Worm (Caenorhabditis elegans) whole organism, L4 larva: ENCODE data around the gene cya-2.

Source experiments
- F37D6.2 ChIP-seq: sonication (generic microtip); optimal IDR thresholded peaks from 2 replicates; lab custom pipeline; 2016; ENCODE audit warnings: mild to moderate bottlenecking, missing genetic modification characterization, missing compliant biosample characterization
- F44E2.7 ChIP-seq: fragments of 200-800 bp; sonication (Bioruptor generic); IDR thresholded peaks from 2 replicates; pipeline ENCODE4 v2.1.2; 2022; ENCODE audit warnings: missing genetic modification characterization, missing compliant biosample characterization
- Y48G9A.11 ChIP-seq: fragments of 200-800 bp; sonication (Bioruptor generic); IDR thresholded peaks from 2 replicates; pipeline ENCODE4 v1.3.6; 2022; ENCODE audit warnings: missing genetic modification reagents, missing genetic modification characterization, missing compliant biosample characterization
- Y75B8A.6 ChIP-seq: fragments of 200-800 bp; sonication (Bioruptor generic); IDR thresholded peaks from 2 replicates; pipeline ENCODE4 v1.3.6; 2022; ENCODE audit warnings: missing genetic modification reagents, missing genetic modification characterization, missing compliant biosample characterization
- ZK337.2 ChIP-seq: fragments of 200-800 bp; sonication (Bioruptor generic); IDR thresholded peaks from 2 replicates; pipeline ENCODE4 v1.3.6; 2022; ENCODE audit warnings: missing genetic modification reagents, missing genetic modification characterization, missing compliant biosample characterization
- aly-2 ChIP-seq: sonication (generic microtip); optimal IDR thresholded peaks from 2 replicates; lab custom pipeline; 2018; ENCODE audit warnings: missing biosample characterization, missing genetic modification characterization
- ceh-28 ChIP-seq: fragments of 150-350 bp; optimal IDR thresholded peaks from 2 replicates; lab custom pipeline; 2014; ENCODE audit warnings: missing biosample characterization, missing genetic modification reagents, missing genetic modification characterization
- ceh-44 ChIP-seq: fragments of 200-800 bp; sonication (Bioruptor generic); IDR thresholded peaks from 2 replicates; pipeline ENCODE4 v1.3.6; 2022; ENCODE audit warnings: missing genetic modification reagents, missing genetic modification characterization, missing compliant biosample characterization
- ceh-82 ChIP-seq: sonication (generic microtip); optimal IDR thresholded peaks from 2 replicates; lab custom pipeline; 2017; ENCODE audit warnings: missing biosample characterization, missing genetic modification characterization
- ctbp-1 ChIP-seq: fragments of 200-800 bp; sonication (Bioruptor generic); IDR thresholded peaks from 2 replicates; pipeline ENCODE4 v1.3.6; 2022; ENCODE audit warnings: missing genetic modification reagents, missing genetic modification characterization, missing compliant biosample characterization
- daf-12 ChIP-seq: fragments of 150-350 bp; optimal IDR thresholded peaks from 2 replicates; lab custom pipeline; 2014; ENCODE audit warnings: missing biosample characterization, missing genetic modification reagents, missing genetic modification characterization
- dmd-6 ChIP-seq: fragments of 200-800 bp; sonication (Bioruptor generic); IDR thresholded peaks from 2 replicates; pipeline ENCODE4 v1.3.6; 2022; ENCODE audit warnings: missing genetic modification reagents, missing genetic modification characterization, missing compliant biosample characterization
- dmd-9 ChIP-seq: fragments of 200-800 bp; sonication (Bioruptor generic); IDR thresholded peaks from 2 replicates; pipeline ENCODE4 v1.3.6; 2022; ENCODE audit warnings: missing genetic modification reagents, missing genetic modification characterization, missing compliant biosample characterization
- dve-1 ChIP-seq: sonication (generic microtip); optimal IDR thresholded peaks from 2 replicates; lab custom pipeline; 2017; ENCODE audit warnings: antibody characterized with exemption, mild to moderate bottlenecking, missing genetic modification characterization, missing compliant biosample characterization; ENCODE audit not compliant: insufficient read depth
- fkh-10 ChIP-seq: fragments of 150-350 bp; optimal IDR thresholded peaks from 2 replicates; lab custom pipeline; 2014; ENCODE audit warnings: missing biosample characterization, missing genetic modification reagents, missing genetic modification characterization
- hlh-11 ChIP-seq: fragments of 200-800 bp; sonication (Bioruptor generic); optimal IDR thresholded peaks from 2 replicates; lab custom pipeline; 2018; ENCODE audit warnings: mild to moderate bottlenecking, missing genetic modification characterization, missing compliant biosample characterization
- lim-7 ChIP-seq: fragments of 200-800 bp; sonication (Bioruptor generic); IDR thresholded peaks from 2 replicates; pipeline ENCODE4 v1.3.6; 2022; ENCODE audit warnings: missing genetic modification characterization, missing compliant biosample characterization
- lin-13 ChIP-seq: fragments of 150-350 bp; optimal IDR thresholded peaks from 2 replicates; lab custom pipeline; 2014; ENCODE audit warnings: missing biosample characterization, missing genetic modification reagents, missing genetic modification characterization
- lin-29 ChIP-seq: fragments of 200-800 bp; sonication (Bioruptor generic); IDR thresholded peaks from 2 replicates; pipeline ENCODE4 v1.3.6; 2022; ENCODE audit warnings: missing genetic modification reagents, missing genetic modification characterization, missing compliant biosample characterization
- lin-39 ChIP-seq: fragments of 150-350 bp; optimal IDR thresholded peaks from 2 replicates; lab custom pipeline; 2014; ENCODE audit warnings: missing biosample characterization, missing genetic modification reagents, missing genetic modification characterization
- lsy-2 ChIP-seq, 2 experiments: fragments of 150-350 bp in 1 of 2; sonication (generic microtip) in 1 of 2; optimal IDR thresholded peaks; 2 replicates each; lab custom pipeline; 2014 to 2017; ENCODE audit warnings: missing biosample characterization in 2 of 2, missing genetic modification characterization in 2 of 2
- mxl-3 ChIP-seq: fragments of 200-800 bp; sonication (Bioruptor generic); optimal IDR thresholded peaks from 2 replicates; lab custom pipeline; 2018; ENCODE audit warnings: mild to moderate bottlenecking, missing genetic modification characterization, missing compliant biosample characterization
- nhr-102 ChIP-seq: sonication (generic microtip); optimal IDR thresholded peaks from 2 replicates; lab custom pipeline; 2016; ENCODE audit warnings: mild to moderate bottlenecking, missing genetic modification characterization, moderate library complexity, missing compliant biosample characterization
- nhr-11 ChIP-seq: fragments of 150-350 bp; optimal IDR thresholded peaks from 2 replicates; lab custom pipeline; 2014; ENCODE audit warnings: missing biosample characterization, missing genetic modification characterization
- nhr-237 ChIP-seq: sonication (generic microtip); optimal IDR thresholded peaks from 2 replicates; lab custom pipeline; 2017; ENCODE audit warnings: missing biosample characterization, missing genetic modification characterization
- nhr-41 ChIP-seq: fragments of 200-800 bp; sonication (Bioruptor generic); IDR thresholded peaks from 2 replicates; pipeline ENCODE4 v1.3.6; 2022; ENCODE audit warnings: missing genetic modification reagents, missing genetic modification characterization, missing compliant biosample characterization
- nhr-42 ChIP-seq: fragments of 200-800 bp; sonication (Bioruptor generic); IDR thresholded peaks from 2 replicates; pipeline ENCODE4 v1.3.6; 2022; ENCODE audit warnings: missing genetic modification characterization, missing compliant biosample characterization
- php-3 ChIP-seq: fragments of 200-800 bp; sonication (Bioruptor generic); IDR thresholded peaks from 2 replicates; pipeline ENCODE4 v1.3.6; 2022; ENCODE audit warnings: missing genetic modification reagents, missing genetic modification characterization, missing compliant biosample characterization
- set-16 ChIP-seq: fragments of 200-800 bp; sonication (Bioruptor generic); IDR thresholded peaks from 2 replicates; pipeline ENCODE4 v1.3.6; 2022; ENCODE audit warnings: missing genetic modification reagents, missing genetic modification characterization, missing compliant biosample characterization
- skn-1 ChIP-seq: fragments of 150-350 bp; optimal IDR thresholded peaks from 2 replicates; lab custom pipeline; 2014; ENCODE audit warnings: missing biosample characterization, missing genetic modification characterization
- snpc-4 ChIP-seq: fragments of 150-350 bp; optimal IDR thresholded peaks from 2 replicates; lab custom pipeline; 2014; ENCODE audit warnings: missing biosample characterization, missing genetic modification characterization
- spr-3 ChIP-seq: fragments of 200-800 bp; sonication (Bioruptor generic); optimal IDR thresholded peaks from 2 replicates; lab custom pipeline; 2018; ENCODE audit warnings: mild to moderate bottlenecking, missing genetic modification characterization, missing compliant biosample characterization
- unc-39 ChIP-seq: sonication (generic microtip); optimal IDR thresholded peaks from 2 replicates; lab custom pipeline; 2017; ENCODE audit warnings: missing biosample characterization, missing genetic modification characterization
- zfp-2 ChIP-seq: sonication (generic microtip); optimal IDR thresholded peaks from 2 replicates; lab custom pipeline; 2016; ENCODE audit warnings: mild to moderate bottlenecking, missing genetic modification characterization, missing compliant biosample characterization
- zfp-3 ChIP-seq: fragments of 200-800 bp; sonication (Bioruptor generic); conservative IDR thresholded peaks from 2 replicates; pipeline ENCODE4 v1.3.6; 2022; ENCODE audit warnings: missing genetic modification reagents, missing genetic modification characterization, missing compliant biosample characterization
- ztf-7 ChIP-seq: fragments of 150-350 bp; optimal IDR thresholded peaks from 2 replicates; lab custom pipeline; 2014; ENCODE audit warnings: missing biosample characterization, missing genetic modification characterization

Gene cya-2

ce11 chrII:2058985-2059384 lies 35.6 kb upstream of the cya-2 start, which contains the start of gene F07E5.5 (continued):
- TF ChIP-seq dmd-6 (GFP tag; lab: Robert Waterston, UW) (peak; percentile 24; the same call in 1 of the 2 replicates), nhr-42 (GFP tag; lab: Robert Waterston, UW) (no peak), nhr-102 (tag; lab: Kevin White, UChicago) (no peak), daf-12 (no peak), lim-7 (no peak), lin-13 (GFP tag; lab: Kevin White, UChicago) (peak; percentile 45), dve-1 (tag; lab: Kevin White, UChicago) (no peak), Y48G9A.11 (GFP tag; lab: Robert Waterston, UW) (no peak), Y75B8A.6 (GFP tag; lab: Robert Waterston, UW) (no peak), snpc-4 (tag; lab: Kevin White, UChicago) (no peak), F44E2.7 (GFP tag; lab: Robert Waterston, UW) (no peak), ctbp-1 (GFP tag; lab: Robert Waterston, UW) (no peak), nhr-11 (tag; lab: Kevin White, UChicago) (peak; percentile 69), ztf-7 (tag; lab: Kevin White, UChicago) (no peak), skn-1 (tag; lab: Kevin White, UChicago) (no peak), zfp-3 (GFP tag; lab: Robert Waterston, UW) (no peak), ceh-44 (no peak), php-3 (no peak), nhr-41 (GFP tag; lab: Robert Waterston, UW) (no peak), spr-3 (GFP tag; lab: Kevin White, UChicago) (no peak), lsy-2 (tag; optimal IDR thresholded peaks at IDR 0.05; lab: Kevin White, UChicago) (peak; percentile 74 to 97), aly-2 (tag; lab: Kevin White, UChicago) (no peak)

ce11 chrII:2051372-2051771 lies 28.0 kb upstream of the cya-2 start, which contains the start of gene fbxb-35:
TSS of gene fbxb-35 (plus strand) at chrII:2051672.
- TF ChIP-seq aly-2 (tag; lab: Kevin White, UChicago) (no peak), zfp-2 (tag; lab: Kevin White, UChicago) (no peak)

- peak; percentile 51; the same call in 1 of the 2 replicates for TF ChIP-seq set-16 (GFP tag; lab: Robert Waterston, UW)
Observed at ce11 chrII:2046556-2046955, 23.1 kb upstream of the cya-2 start, which contains the start of gene math-1. TSS of gene math-1 (minus strand) at chrII:2046656.

ce11 chrII:2045505-2045904 lies 22.1 kb upstream of the cya-2 start, which contains the start of gene bath-24:
TSS of gene bath-24 (minus strand) at chrII:2045605.
- no peak for TF ChIP-seq F37D6.2 (tag; lab: Kevin White, UChicago)
- no peak for TF ChIP-seq dmd-9 (GFP tag; lab: Robert Waterston, UW)
- TF ChIP-seq fkh-10 (GFP tag; lab: Kevin White, UChicago): no peak
- no peak for TF ChIP-seq lin-29 (GFP tag; lab: Robert Waterston, UW)
- no peak for TF ChIP-seq ZK337.2 (GFP tag; lab: Robert Waterston, UW)
- no peak for TF ChIP-seq ceh-28 (tag; lab: Kevin White, UChicago)

- TF ChIP-seq dve-1 (tag; lab: Kevin White, UChicago) (no peak), unc-39 (tag; lab: Kevin White, UChicago) (no peak), hlh-11 (tag; lab: Kevin White, UChicago) (no peak), lin-39 (tag; lab: Kevin White, UChicago) (no peak), nhr-237 (tag; lab: Kevin White, UChicago) (no peak), ceh-82 (tag; lab: Kevin White, UChicago) (no peak), mxl-3 (no peak)
Observed at ce11 chrII:2042447-2042846, 19.0 kb upstream of the cya-2 start, which contains the start of gene bath-20. TSS of gene bath-20 (minus strand) at chrII:2042547.
